Worm (Caenorhabditis elegans): ENCODE measurements around the gene nhr-93.

The nhr-93 gene

DNA sequence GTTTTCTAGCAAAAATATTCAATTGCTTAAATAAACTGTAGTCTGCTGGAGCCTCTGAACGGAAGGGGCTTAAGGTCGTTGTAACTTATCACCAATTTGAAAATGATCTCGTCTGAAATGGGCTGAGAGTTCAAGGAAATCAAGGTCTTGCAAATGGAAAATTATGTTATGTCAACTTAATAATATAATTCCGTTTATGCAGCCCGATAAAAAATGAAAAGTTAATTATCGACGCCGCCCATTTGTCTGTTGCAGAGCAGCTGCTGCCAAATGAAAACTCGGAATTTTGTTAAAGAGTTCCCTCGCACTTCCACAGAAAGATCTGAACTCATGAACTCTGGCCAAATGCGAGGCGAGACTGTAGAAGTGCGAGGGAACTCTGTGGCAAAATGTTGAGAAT is 2.9 kb upstream of the nhr-93 start, which contains the start of gene srbc-67:
TSS of gene srbc-67 (minus strand) at position 101 of the 400 bp plus-strand sequence.
- TF ChIP-seq hlh-1 (tag; optimal IDR thresholded peaks at IDR 0.05) = no peak
- no peak for TF ChIP-seq bed-3 (GFP tag; optimal IDR thresholded peaks at IDR 0.05)
- no peak for TF ChIP-seq zip-8 (tag; optimal IDR thresholded peaks at IDR 0.05)
- no peak for TF ChIP-seq unc-39 (tag; optimal IDR thresholded peaks at IDR 0.05)
- TF ChIP-seq mep-1 (tag; optimal IDR thresholded peaks at IDR 0.05) = no peak
- TF ChIP-seq nhr-76 (tag; optimal IDR thresholded peaks at IDR 0.05) = no peak
- no peak for TF ChIP-seq tbx-8 (GFP tag; optimal IDR thresholded peaks at IDR 0.05)
- no peak for TF ChIP-seq ces-1 (GFP tag; optimal IDR thresholded peaks at IDR 0.05)
- TF ChIP-seq sptf-1 (tag; optimal IDR thresholded peaks at IDR 0.05) = no peak

DNA sequence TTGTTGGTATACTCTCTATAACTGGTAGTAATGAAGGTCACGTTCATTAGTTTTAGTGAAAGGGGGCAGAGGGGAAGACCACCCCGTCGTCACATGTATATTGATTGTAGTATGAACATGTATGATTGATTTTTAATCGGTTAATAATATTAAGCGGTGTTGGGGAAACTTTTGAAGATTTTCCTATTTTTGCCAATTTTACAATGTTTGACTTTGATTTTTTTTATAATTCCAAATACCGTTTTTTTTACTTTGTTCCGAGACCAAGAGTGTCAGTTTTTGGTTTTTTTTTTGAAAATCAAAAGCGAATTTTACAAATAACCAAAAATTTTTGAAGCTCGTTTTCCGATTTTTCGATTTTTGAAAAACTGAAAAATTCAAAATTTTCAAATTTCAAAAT is 2.9 kb downstream of the nhr-93 start, which contains the start of gene nhr-221:
TSS of gene nhr-221 (minus strand) at position 101 of the 400 bp plus-strand sequence.
- TF ChIP-seq sptf-1 (tag; optimal IDR thresholded peaks at IDR 0.05) (no peak), ceh-39 (tag; optimal IDR thresholded peaks at IDR 0.05) (no peak), flh-1 (GFP tag; optimal IDR thresholded peaks at IDR 0.05) (no peak), nhr-2 (tag; optimal IDR thresholded peaks at IDR 0.05) (no peak), nhr-237 (tag; optimal IDR thresholded peaks at IDR 0.05) (no peak), mab-5 (tag; optimal IDR thresholded peaks at IDR 0.05) (no peak), nhr-76 (tag; optimal IDR thresholded peaks at IDR 0.05) (no peak), cnd-1 (tag; optimal IDR thresholded peaks at IDR 0.05) (no peak), unc-62 (GFP tag; optimal IDR thresholded peaks at IDR 0.05) (no peak), lin-13 (tag; optimal IDR thresholded peaks at IDR 0.05) (no peak), ceh-83 (GFP tag; optimal IDR thresholded peaks at IDR 0.05) (no peak), unc-39 (tag; optimal IDR thresholded peaks at IDR 0.05) (no peak), nhr-12 (tag; optimal IDR thresholded peaks at IDR 0.05) (no peak), blmp-1 (tag; optimal IDR thresholded peaks at IDR 0.05) (no peak), ceh-43 (GFP tag; optimal IDR thresholded peaks at IDR 0.05) (no peak), pha-4 (tag; optimal IDR thresholded peaks at IDR 0.05) (no peak), ham-2 (GFP tag; optimal IDR thresholded peaks at IDR 0.05) (no peak), mls-2 (tag; optimal IDR thresholded peaks at IDR 0.05) (no peak), hlh-1 (tag; optimal IDR thresholded peaks at IDR 0.05) (no peak), unc-120 (tag; optimal IDR thresholded peaks at IDR 0.05; ENCODE audit: poor library complexity, severe bottlenecking) (no peak)

DNA sequence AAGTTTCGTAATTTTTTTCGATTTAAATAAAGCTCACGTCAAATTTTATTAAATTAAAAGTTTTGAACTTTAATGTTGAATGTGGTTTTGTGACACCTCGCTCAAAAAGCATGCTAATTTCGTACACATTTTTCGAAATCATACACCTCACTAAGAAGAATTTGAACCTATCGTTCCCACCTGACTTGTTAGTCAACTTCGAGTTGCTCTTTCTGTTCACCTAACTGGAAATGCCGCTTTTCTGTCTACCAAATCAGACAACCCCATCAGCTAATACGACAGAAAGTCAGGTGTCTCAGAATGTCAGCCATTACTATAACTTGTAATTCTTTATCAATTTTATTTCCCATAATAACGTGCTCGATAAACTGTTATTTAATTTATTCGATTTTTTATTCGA is 7.8 kb downstream of the nhr-93 start, which contains the start of gene srbc-66:
TSS of gene srbc-66 (plus strand) at position 301 of the 400 bp plus-strand sequence.
- no peak for TF ChIP-seq ham-2 (GFP tag; optimal IDR thresholded peaks at IDR 0.05)
- no peak for TF ChIP-seq ceh-39 (tag; optimal IDR thresholded peaks at IDR 0.05)
- no peak for TF ChIP-seq lsy-2 (tag; optimal IDR thresholded peaks at IDR 0.05)
- no peak for TF ChIP-seq pha-4 (tag; optimal IDR thresholded peaks at IDR 0.05)
- no peak for TF ChIP-seq mab-5 (tag; optimal IDR thresholded peaks at IDR 0.05)
- TF ChIP-seq nhr-28 (tag; optimal IDR thresholded peaks at IDR 0.05) = no peak
- no peak for TF ChIP-seq mep-1 (tag; optimal IDR thresholded peaks at IDR 0.05)
- no peak for TF ChIP-seq snpc-4 (tag; optimal IDR thresholded peaks at IDR 0.05)
- no peak for TF ChIP-seq ces-1 (GFP tag; optimal IDR thresholded peaks at IDR 0.05)
- no peak for TF ChIP-seq hlh-1 (tag; optimal IDR thresholded peaks at IDR 0.05)
- TF ChIP-seq ztf-11 (tag; optimal IDR thresholded peaks at IDR 0.05) = no peak
- TF ChIP-seq unc-62 (GFP tag; optimal IDR thresholded peaks at IDR 0.05) = no peak
- TF ChIP-seq nhr-12 (tag; optimal IDR thresholded peaks at IDR 0.05) = no peak
- TF ChIP-seq ceh-83 (GFP tag; optimal IDR thresholded peaks at IDR 0.05) = no peak

DNA sequence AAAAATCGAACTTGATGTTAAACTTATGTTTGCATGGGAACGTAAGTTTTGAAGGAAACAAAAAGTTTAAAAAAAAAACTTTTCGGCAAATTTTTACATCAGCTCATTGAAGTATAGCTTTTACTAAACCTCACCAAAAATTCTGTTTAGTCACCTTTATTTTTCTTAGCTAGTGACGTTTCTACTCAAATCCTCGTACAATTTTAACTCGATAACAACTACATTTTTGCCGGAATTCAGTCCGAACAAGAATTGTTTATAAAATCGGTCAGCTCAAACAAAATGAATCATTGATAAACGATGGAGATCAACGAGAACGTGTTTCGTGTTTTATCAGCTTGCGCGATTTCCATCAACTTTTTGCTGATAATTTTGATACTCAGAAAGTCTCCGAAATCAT is 11.3 kb downstream of the nhr-93 start, which contains the start of gene str-260:
TSS of gene str-260 (plus strand) at position 301 of the 400 bp plus-strand sequence.
- TF ChIP-seq sptf-1 (tag; optimal IDR thresholded peaks at IDR 0.05) (no peak), cnd-1 (tag; optimal IDR thresholded peaks at IDR 0.05) (no peak), lsy-2 (tag; optimal IDR thresholded peaks at IDR 0.05) (no peak), mep-1 (tag; optimal IDR thresholded peaks at IDR 0.05) (no peak), lin-13 (tag; optimal IDR thresholded peaks at IDR 0.05) (no peak), nhr-76 (tag; optimal IDR thresholded peaks at IDR 0.05) (no peak), ham-2 (GFP tag; optimal IDR thresholded peaks at IDR 0.05) (no peak), nhr-12 (tag; optimal IDR thresholded peaks at IDR 0.05) (no peak), nhr-28 (tag; optimal IDR thresholded peaks at IDR 0.05) (no peak), elt-3 (tag; optimal IDR thresholded peaks at IDR 0.05) (no peak), bed-3 (GFP tag; optimal IDR thresholded peaks at IDR 0.05) (no peak), ces-1 (GFP tag; optimal IDR thresholded peaks at IDR 0.05) (no peak)

DNA sequence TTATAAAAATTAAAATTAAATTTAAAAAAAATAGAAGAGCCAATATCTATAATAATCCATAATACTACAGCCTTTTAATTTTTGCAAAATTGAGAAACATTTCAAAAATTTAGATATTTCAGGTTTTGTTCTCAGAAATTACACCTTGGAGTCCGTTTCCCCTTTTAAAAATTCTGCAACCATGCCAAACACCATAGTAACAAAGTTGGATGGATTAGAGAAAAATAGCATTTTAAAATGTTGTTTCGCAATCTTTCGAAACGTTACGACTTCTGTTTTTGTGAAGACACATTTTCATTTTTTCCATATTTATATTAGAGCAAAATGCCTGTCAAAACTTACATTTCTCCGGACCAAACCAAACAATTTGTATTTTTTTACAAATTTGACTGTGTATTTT is 13.2 kb downstream of the nhr-93 start, which contains the start of gene T24A6.7:
TSS of gene T24A6.7 (plus strand) at position 301 of the 400 bp plus-strand sequence.
- TF ChIP-seq nhr-237 (tag; optimal IDR thresholded peaks at IDR 0.05) (no peak), flh-1 (GFP tag; optimal IDR thresholded peaks at IDR 0.05) (no peak), nhr-12 (tag; optimal IDR thresholded peaks at IDR 0.05) (no peak), hlh-1 (tag; optimal IDR thresholded peaks at IDR 0.05) (no peak), tbx-8 (GFP tag; optimal IDR thresholded peaks at IDR 0.05) (no peak), elt-3 (tag; optimal IDR thresholded peaks at IDR 0.05) (no peak), sem-2 (GFP tag; optimal IDR thresholded peaks at IDR 0.05) (no peak), nhr-76 (tag; optimal IDR thresholded peaks at IDR 0.05) (no peak), ces-1 (GFP tag; optimal IDR thresholded peaks at IDR 0.05) (no peak), ceh-39 (tag; optimal IDR thresholded peaks at IDR 0.05) (no peak), cnd-1 (tag; optimal IDR thresholded peaks at IDR 0.05) (no peak), unc-39 (tag; optimal IDR thresholded peaks at IDR 0.05) (no peak), mab-5 (tag; optimal IDR thresholded peaks at IDR 0.05) (no peak)
